Fruit fly (Drosophila melanogaster) ovary, adult (tissue): ENCODE measurements around the gene LManI.

Experiments used
- CG17801 ChIP-seq: fragments of 200-800 bp; optimal IDR thresholded peaks from 2 replicates; lab custom pipeline; 2019; ENCODE audit warnings: missing biosample characterization, mild to moderate bottlenecking, missing genetic modification characterization, moderate library complexity; ENCODE audit not compliant: partially characterized antibody

Gene LManI

DNA sequence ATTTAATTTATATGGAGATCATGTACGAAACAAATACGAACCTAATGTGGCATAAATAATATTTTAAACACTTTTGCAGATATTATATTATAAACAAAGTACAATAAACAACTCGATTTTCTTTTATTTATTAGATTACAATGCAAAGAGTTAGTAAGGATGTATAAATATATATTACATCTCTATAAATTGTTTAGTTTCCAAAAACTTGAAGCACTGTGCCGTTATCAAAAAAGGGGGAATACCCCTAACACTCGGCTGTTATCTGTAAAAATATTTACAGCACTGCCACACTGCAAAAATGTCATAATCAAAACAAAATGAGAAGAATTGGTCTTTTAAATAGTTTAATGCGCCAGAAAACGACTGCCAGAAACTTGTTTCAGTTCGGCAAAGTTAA is 28.5 kb downstream of the LManI start, which contains the start of gene CG5188:
Gene CG5188 (plus strand): TSS at position 302 of the 400 bp plus-strand sequence.
- peak; percentile 17 for TF ChIP-seq CG17801 (GFP tag; lab: Kevin White, UChicago)

- TF ChIP-seq CG17801 (GFP tag; lab: Kevin White, UChicago) = peak; percentile 79
Observed at dm6 chr2L:10426534-10427048, 30.4 kb downstream of the LManI start, which contains the start of the genes SmB and KdelR. Gene SmB (minus strand): TSS chr2L:10426627. Gene KdelR (plus strand): TSS chr2L:10426887.

- no peak for TF ChIP-seq CG17801 (GFP tag; lab: Kevin White, UChicago)
Observed at dm6 chr2L:10425599-10425998, 31.4 kb downstream of the LManI start.

DNA sequence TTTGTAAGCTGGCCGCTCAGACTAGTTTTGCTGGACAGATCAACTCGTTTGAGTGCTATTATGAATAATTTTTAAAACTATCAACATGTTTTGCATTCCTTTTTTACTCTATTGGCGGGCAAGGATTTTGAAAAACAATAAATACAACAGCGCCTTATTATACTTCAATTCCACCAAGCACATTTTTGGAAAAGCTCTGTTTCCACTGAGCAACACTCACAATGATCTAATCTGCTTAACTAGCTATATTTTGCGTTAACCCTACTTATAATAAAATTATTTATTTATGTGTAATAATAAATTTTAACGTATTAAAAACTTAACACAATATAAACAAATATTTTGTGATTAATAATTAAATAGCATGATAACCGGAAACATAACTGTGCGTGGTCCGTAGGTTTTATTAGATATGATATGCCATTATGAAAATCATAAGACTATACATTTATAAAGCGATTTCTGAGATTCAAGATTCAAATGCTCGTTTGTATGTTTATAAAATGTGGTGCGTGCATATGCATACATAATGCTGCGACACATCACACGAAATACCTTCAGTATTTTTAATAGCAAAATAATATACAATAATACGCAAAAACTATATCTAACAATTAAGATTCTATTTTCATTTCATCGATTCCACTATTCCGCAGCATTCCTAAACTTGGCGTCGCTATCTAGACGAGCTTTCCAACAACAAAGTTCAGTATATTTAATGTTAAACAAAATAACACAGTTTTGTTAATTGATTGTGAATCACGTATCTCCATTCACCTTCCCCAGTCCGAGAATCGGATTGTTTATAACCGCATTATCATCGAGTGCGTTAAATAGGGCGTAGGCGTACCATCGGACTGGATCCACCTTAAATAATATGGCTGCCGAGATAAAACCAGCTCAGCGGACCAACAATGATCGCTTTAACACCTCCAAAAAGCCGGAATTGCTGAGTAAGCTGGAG is 34.1 kb downstream of the LManI start, which contains the start of the genes pie and Wdfy2:
Gene pie (minus strand): TSS at position 138 of the 964 bp plus-strand sequence.
Gene Wdfy2 (plus strand): TSS at position 649 of the 964 bp plus-strand sequence.
- TF ChIP-seq CG17801 (GFP tag; lab: Kevin White, UChicago) = no peak

dm6 chr2L:10418981-10419380 is 38.1 kb downstream of the LManI start, which contains the start of gene RfC3:
Gene RfC3 (plus strand): TSS chr2L:10419190.
- TF ChIP-seq CG17801 (GFP tag; lab: Kevin White, UChicago) = no peak

DNA sequence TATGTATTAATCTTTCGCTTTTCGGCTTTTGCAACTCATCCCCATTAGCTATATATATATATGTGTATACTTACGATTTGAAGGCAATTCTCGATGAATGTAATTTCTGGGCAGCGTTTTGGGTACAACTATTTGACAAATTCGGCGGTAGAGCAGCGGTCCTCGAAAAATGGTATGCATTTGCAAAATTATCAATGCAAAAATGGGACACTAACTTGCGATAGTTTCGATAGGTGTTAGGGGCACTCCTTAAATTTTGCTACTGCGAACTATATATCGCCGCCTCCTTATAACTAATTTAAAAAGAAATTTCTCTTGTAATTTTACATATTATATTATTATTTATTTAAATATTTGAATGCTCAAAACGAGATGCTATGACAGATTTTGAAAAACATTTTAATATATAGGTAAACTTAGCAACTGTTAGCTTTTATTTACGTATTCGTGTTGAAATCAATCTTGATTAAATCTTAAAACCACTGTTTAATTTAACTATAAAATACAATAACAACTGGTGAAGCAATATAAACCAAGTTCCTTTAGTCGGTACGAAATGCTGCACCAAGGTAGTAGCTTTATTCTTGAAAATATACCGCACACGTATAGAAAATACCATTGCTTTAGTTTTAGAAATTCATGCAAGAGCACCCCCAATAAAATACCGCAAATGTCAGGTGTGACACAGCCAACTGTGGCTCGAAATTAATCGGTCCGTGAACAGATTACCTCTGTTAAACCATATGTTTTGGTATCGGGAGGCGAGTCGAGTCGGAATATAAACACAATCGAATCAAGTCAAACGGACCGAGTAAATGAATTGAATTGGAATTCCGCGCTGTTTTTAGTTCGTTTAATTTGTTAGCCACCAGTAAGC is 43.6 kb downstream of the LManI start, which contains the start of the genes CG5355 and Klp31E:
Gene CG5355 (minus strand): TSS at position 213 of the 877 bp plus-strand sequence.
Gene Klp31E (plus strand): TSS at position 767 of the 877 bp plus-strand sequence.
- no peak for TF ChIP-seq CG17801 (GFP tag; lab: Kevin White, UChicago)

DNA sequence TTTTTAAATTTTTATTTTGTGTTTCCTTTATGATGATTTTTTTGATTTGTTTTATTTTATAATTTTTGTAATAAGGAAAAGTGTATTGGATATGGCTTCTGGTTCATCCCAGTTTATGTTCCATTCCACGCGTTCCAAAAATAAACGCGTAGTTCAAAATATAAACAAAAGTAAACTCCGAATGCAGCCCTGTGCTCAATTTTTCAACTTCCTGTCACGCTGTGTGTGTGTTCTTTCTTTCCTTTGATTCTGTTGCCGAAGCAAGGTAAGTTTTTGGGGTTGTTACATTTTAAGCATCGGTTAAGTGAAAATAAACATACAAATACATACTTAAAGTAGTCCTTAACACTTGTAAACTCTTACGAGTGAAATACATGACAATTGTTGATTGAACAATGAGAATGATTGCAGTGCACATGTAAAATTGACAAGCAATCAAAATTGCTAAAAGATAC is 48.9 kb downstream of the LManI start, which contains the start of the genes Ip259 and RpS27A:
Gene Ip259 (plus strand): TSS at position 231 of the 455 bp plus-strand sequence.
Gene RpS27A (plus strand): TSS at position 231 of the 455 bp plus-strand sequence.
- peak; percentile 83 for TF ChIP-seq CG17801 (GFP tag; lab: Kevin White, UChicago)

DNA sequence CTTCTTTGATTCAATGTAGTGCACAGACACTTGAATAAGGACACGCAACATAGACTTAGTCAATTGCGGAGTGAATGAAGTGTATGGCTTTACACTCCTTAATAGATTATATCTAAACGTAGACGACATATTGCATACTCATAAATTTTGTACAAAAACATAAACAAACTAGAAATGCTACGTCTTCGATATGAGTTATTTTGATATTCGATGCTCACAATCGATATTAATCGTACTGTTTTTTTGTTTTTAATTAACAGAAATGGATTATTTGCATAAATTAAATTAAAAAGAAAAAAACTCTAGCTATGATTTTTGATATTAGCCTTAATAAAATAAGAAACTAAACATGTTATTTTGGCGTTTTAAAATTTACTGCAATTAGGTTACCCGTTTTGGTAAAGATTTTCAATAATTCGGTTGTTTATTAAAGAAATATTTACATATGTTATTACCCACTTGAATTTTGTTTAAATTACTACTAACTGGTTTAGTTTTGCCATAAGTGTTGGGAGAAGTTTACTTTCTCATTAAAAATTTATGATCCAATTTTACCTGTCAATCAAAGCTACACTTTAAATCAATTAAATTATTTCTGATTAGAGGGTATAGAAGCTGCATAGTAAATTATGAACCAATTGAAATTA is 51.9 kb downstream of the LManI start, which contains the start of the genes CG17768, LSm-4 and Ir31a:
Gene CG17768 (minus strand): TSS at position 196 of the 647 bp plus-strand sequence.
Gene LSm-4 (minus strand): TSS at position 196 of the 647 bp plus-strand sequence.
Gene Ir31a (plus strand): TSS at position 558 of the 647 bp plus-strand sequence.
- TF ChIP-seq CG17801 (GFP tag; lab: Kevin White, UChicago) = no peak

- TF ChIP-seq CG17801 (GFP tag; lab: Kevin White, UChicago) = no peak
Observed at dm6 chr2L:10403803-10404315, 53.2 kb downstream of the LManI start.
